Worm (Caenorhabditis elegans): Measurements from ENCODE around the gene T07H8.11.

The T07H8.11 gene

ce11 chrV:6934212-6934611 is 17.0 kb downstream of the T07H8.11 start, which contains the start of gene lipl-6:
TSS of gene lipl-6 (minus strand) at chrV:6934312.
- TF ChIP-seq nhr-232 (tag; optimal IDR thresholded peaks at IDR 0.05) (no peak), hlh-15 (tag; optimal IDR thresholded peaks at IDR 0.05) (no peak), ceh-45 (GFP tag; IDR thresholded peaks at IDR 0.05) (no peak)

- TF ChIP-seq rnt-1 (tag; optimal IDR thresholded peaks at IDR 0.05) (peak; percentile 34), ceh-22 (tag; optimal IDR thresholded peaks at IDR 0.05) (no peak), pat-9 (tag; optimal IDR thresholded peaks at IDR 0.05) (peak; percentile 27), pqm-1 (tag; optimal IDR thresholded peaks at IDR 0.05) (no peak), ceh-18 (tag; optimal IDR thresholded peaks at IDR 0.05) (peak; percentile 46), pag-3 (tag; optimal IDR thresholded peaks at IDR 0.05; ENCODE audit: borderline replicate concordance) (no peak), unc-55 (GFP tag; optimal IDR thresholded peaks at IDR 0.05) (peak; percentile 58), tbx-2 (tag; optimal IDR thresholded peaks at IDR 0.05) (no peak), C08G9.2 (tag; optimal IDR thresholded peaks at IDR 0.05) (no peak)
These were observed 20.9 kb downstream of the T07H8.11 start for ce11 chrV:6930284-6930683.

ce11 chrV:6928938-6929337 is 22.3 kb downstream of the T07H8.11 start, which contains the start of gene unc-68:
TSS of gene unc-68 (minus strand) at chrV:6929038.
- TF ChIP-seq K09A11.1 (tag; optimal IDR thresholded peaks at IDR 0.05; ENCODE audit: insufficient read depth), result no peak
- TF ChIP-seq ceh-18 (tag; optimal IDR thresholded peaks at IDR 0.05), result no peak
- no peak for TF ChIP-seq eyg-1 (tag; optimal IDR thresholded peaks at IDR 0.05)
- no peak for TF ChIP-seq ceh-19 (GFP tag; optimal IDR thresholded peaks at IDR 0.05)

ce11 chrV:6926633-6927032 is 24.6 kb downstream of the T07H8.11 start:
- TF ChIP-seq sdc-2 (tag; optimal IDR thresholded peaks at IDR 0.05) (no peak), ceh-48 (tag; optimal IDR thresholded peaks at IDR 0.05) (no peak), ceh-14 (tag; optimal IDR thresholded peaks at IDR 0.05) (no peak), nfya-1 (tag; optimal IDR thresholded peaks at IDR 0.05) (no peak), Y22D7AL.16 (tag; optimal IDR thresholded peaks at IDR 0.05) (no peak), eyg-1 (tag; optimal IDR thresholded peaks at IDR 0.05) (no peak), hlh-8 (tag; optimal IDR thresholded peaks at IDR 0.05) (no peak), ceh-45 (GFP tag; IDR thresholded peaks at IDR 0.05) (no peak), hlh-6 (tag; optimal IDR thresholded peaks at IDR 0.05) (no peak), fax-1 (tag; optimal IDR thresholded peaks at IDR 0.05) (no peak), rnt-1 (tag; optimal IDR thresholded peaks at IDR 0.05) (no peak), pha-4 (tag; optimal IDR thresholded peaks at IDR 0.05) (no peak)

ce11 chrV:6919251-6919650 is 32.0 kb downstream of the T07H8.11 start:
- no peak for TF ChIP-seq pros-1 (tag; optimal IDR thresholded peaks at IDR 0.05)
- TF ChIP-seq dmd-4 (tag; optimal IDR thresholded peaks at IDR 0.05; ENCODE audit: borderline replicate concordance), result no peak
- no peak for TF ChIP-seq ceh-2 (tag; optimal IDR thresholded peaks at IDR 0.05)
- TF ChIP-seq K02D7.2 (tag; optimal IDR thresholded peaks at IDR 0.05), result no peak
- no peak for TF ChIP-seq pha-2 (tag; optimal IDR thresholded peaks at IDR 0.05)
- TF ChIP-seq rnt-1 (tag; optimal IDR thresholded peaks at IDR 0.05), result no peak
- TF ChIP-seq ceh-6 (GFP tag; optimal IDR thresholded peaks at IDR 0.05), result no peak
- no peak for TF ChIP-seq madf-2 (tag; optimal IDR thresholded peaks at IDR 0.05)
- no peak for TF ChIP-seq zip-5 (tag; optimal IDR thresholded peaks at IDR 0.05)
- TF ChIP-seq ceh-34 (tag; optimal IDR thresholded peaks at IDR 0.05), result no peak
- TF ChIP-seq lim-6 (tag; optimal IDR thresholded peaks at IDR 0.05), result no peak
- TF ChIP-seq ceh-14 (tag; optimal IDR thresholded peaks at IDR 0.05), result no peak
- TF ChIP-seq mec-3 (tag; optimal IDR thresholded peaks at IDR 0.05; ENCODE audit: borderline replicate concordance), result no peak
- TF ChIP-seq pha-4 (tag; optimal IDR thresholded peaks at IDR 0.05), result no peak
- no peak for TF ChIP-seq ets-4 (tag; optimal IDR thresholded peaks at IDR 0.05)
- no peak for TF ChIP-seq hlh-8 (tag; optimal IDR thresholded peaks at IDR 0.05)
- no peak for TF ChIP-seq eyg-1 (tag; optimal IDR thresholded peaks at IDR 0.05)
